Worm (Caenorhabditis elegans) whole organism, L2 larva: ENCODE results near the gene btb-9.

Source experiments
- R02D3.7 ChIP-seq: fragments of 150-350 bp; optimal IDR thresholded peaks from 2 replicates; lab custom pipeline; 2014; ENCODE audit warnings: missing biosample characterization, missing genetic modification characterization
- lin-13 ChIP-seq: fragments of 150-350 bp; optimal IDR thresholded peaks from 2 replicates; lab custom pipeline; 2014; ENCODE audit warnings: missing biosample characterization, missing genetic modification reagents, missing genetic modification characterization
- nhr-11 ChIP-seq: fragments of 150-350 bp; optimal IDR thresholded peaks from 2 replicates; lab custom pipeline; 2014; ENCODE audit warnings: missing biosample characterization, missing genetic modification characterization
- ztf-11 ChIP-seq: sonication (generic microtip); optimal IDR thresholded peaks from 2 replicates; lab custom pipeline; 2017; ENCODE audit warnings: missing biosample characterization, missing genetic modification characterization

- no peak for TF ChIP-seq R02D3.7 (tag; lab: Kevin White, UChicago)
- TF ChIP-seq ztf-11 (tag; lab: Kevin White, UChicago), result no peak
- no peak for TF ChIP-seq lin-13
- TF ChIP-seq nhr-11, result no peak
Observed at ce11 chrII:1756072-1756471, 27.8 kb downstream of the btb-9 start, which contains the start of gene F36H5.17.
